1 fruit fly cellular context compared by ENCODE assay signal in the genomic region with DNA sequence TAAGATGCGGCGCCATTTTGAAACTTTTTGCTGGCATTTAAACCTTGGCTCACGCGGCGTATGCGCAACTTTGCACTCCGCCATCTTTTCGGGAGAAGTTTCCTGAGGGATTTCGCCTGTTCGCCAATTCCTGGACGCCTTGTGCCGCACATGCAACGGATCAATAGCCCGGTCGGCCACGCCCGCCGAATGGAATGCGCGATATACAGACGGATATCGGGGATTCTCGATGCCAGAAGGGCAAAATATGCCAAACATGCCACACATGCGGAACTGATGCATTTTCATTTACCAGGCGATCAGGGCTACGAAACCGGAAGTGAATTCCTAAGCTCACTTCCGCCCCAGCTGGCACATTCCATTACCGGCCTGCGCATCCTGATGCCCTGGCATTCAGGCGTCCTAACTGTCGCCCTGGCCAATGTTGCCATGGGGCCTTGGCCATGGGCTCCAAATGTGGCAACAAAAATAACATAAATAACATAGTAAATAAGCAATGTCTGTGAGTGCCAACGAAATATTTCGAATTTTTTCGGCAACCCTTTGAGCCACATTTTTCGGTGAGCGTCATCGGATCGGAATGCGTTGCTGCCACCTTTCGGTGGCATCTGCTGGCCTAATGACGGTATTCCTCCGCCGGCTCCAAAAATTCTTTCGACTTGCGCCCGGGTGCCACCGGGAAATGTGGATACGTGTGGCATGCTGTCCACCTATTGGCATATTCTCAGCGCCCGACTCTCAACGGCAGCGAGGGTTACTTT.
TF ChIP-seq lines count a peak whose summit lies in the region.

No protein-coding gene starts in this region.

TF ChIP-seq in whole organism, embryonic, 481 proteins besides CTCF, POLR2A, EP300 and RAD21 (continued from another document and continues in another):
- TF ChIP-seq nau (GFP tag; optimal IDR thresholded peaks at IDR 0.05; lab: Kevin White, UChicago) (no peak), hth (optimal IDR thresholded peaks at IDR 0.05; lab: Kevin White, UChicago) (no peak), kay (GFP tag; optimal IDR thresholded peaks at IDR 0.05; lab: Kevin White, UChicago) (no peak), CG13624 (GFP tag; optimal IDR thresholded peaks at IDR 0.05; lab: Kevin White, UChicago) (no peak), wdn (GFP tag; IDR thresholded peaks at IDR 0.05; lab: Robert Waterston, UW) (no peak), pfk (GFP tag; optimal IDR thresholded peaks at IDR 0.05; lab: Kevin White, UChicago) (peak; percentile 26), al (GFP tag; IDR thresholded peaks at IDR 0.05; lab: Robert Waterston, UW) (no peak), Vsx1 (GFP tag; optimal IDR thresholded peaks at IDR 0.05; lab: Kevin White, UChicago) (no peak), ssp (GFP tag; IDR thresholded peaks at IDR 0.05; lab: Robert Waterston, UW) (no peak), sd (tag; optimal IDR thresholded peaks at IDR 0.05; lab: Kevin White, UChicago) (peak; percentile 100), CG10274 (GFP tag; optimal IDR thresholded peaks at IDR 0.05; lab: Kevin White, UChicago) (no peak), CG8281 (tag; optimal IDR thresholded peaks at IDR 0.05; lab: Kevin White, UChicago) (no peak), CG8388 (GFP tag; optimal IDR thresholded peaks at IDR 0.05; lab: Kevin White, UChicago) (no peak), CG13424 (tag; optimal IDR thresholded peaks at IDR 0.05; lab: Kevin White, UChicago) (no peak), CG2120 (GFP tag; optimal IDR thresholded peaks at IDR 0.05; lab: Kevin White, UChicago) (no peak), fu2 (GFP tag; optimal IDR thresholded peaks at IDR 0.05; lab: Kevin White, UChicago) (no peak), Hr39 (optimal IDR thresholded peaks at IDR 0.05; lab: Kevin White, UChicago) (no peak), ro (GFP tag; IDR thresholded peaks at IDR 0.05; lab: Robert Waterston, UW) (no peak), CG1832 (GFP tag; optimal IDR thresholded peaks at IDR 0.05; lab: Kevin White, UChicago) (no peak), dimm (GFP tag; IDR thresholded peaks at IDR 0.05; lab: Robert Waterston, UW) (no peak), Hey (tag; optimal IDR thresholded peaks at IDR 0.05; lab: Kevin White, UChicago) (no peak), inv (GFP tag; IDR thresholded peaks at IDR 0.05; lab: Robert Waterston, UW; ENCODE audit: partially characterized antibody) (no peak), CG2712 (tag; optimal IDR thresholded peaks at IDR 0.05; lab: Kevin White, UChicago) (no peak), CG2199 (GFP tag; IDR thresholded peaks at IDR 0.05; lab: Robert Waterston, UW) (no peak), Sox102F (GFP tag; optimal IDR thresholded peaks at IDR 0.05; lab: Kevin White, UChicago) (no peak), CG15479 (GFP tag; optimal IDR thresholded peaks at IDR 0.05; lab: Kevin White, UChicago) (no peak), CG3281 (GFP tag; optimal IDR thresholded peaks at IDR 0.05; lab: Kevin White, UChicago) (peak; percentile 25), CG1529 (GFP tag; optimal IDR thresholded peaks at IDR 0.05; lab: Kevin White, UChicago) (no peak), croc (GFP tag; conservative IDR thresholded peaks at IDR 0.05; lab: Robert Waterston, UW) (no peak), az2 (GFP tag; optimal IDR thresholded peaks at IDR 0.05; lab: Kevin White, UChicago) (no peak), ind (GFP tag; optimal IDR thresholded peaks at IDR 0.05; lab: Kevin White, UChicago) (no peak), CG7839 (tag; optimal IDR thresholded peaks at IDR 0.05; lab: Kevin White, UChicago) (no peak), NC2α (GFP tag; optimal IDR thresholded peaks at IDR 0.05; lab: Kevin White, UChicago) (no peak), Elba2 (GFP tag; optimal IDR thresholded peaks at IDR 0.05; lab: Kevin White, UChicago) (no peak), jumu (GFP tag; optimal IDR thresholded peaks at IDR 0.05; lab: Kevin White, UChicago) (no peak), Dp (GFP tag; optimal IDR thresholded peaks at IDR 0.05; lab: Kevin White, UChicago) (no peak), CG1603 (tag; optimal IDR thresholded peaks at IDR 0.05; lab: Kevin White, UChicago) (no peak), Gsc (GFP tag; IDR thresholded peaks at IDR 0.05; lab: Robert Waterston, UW) (no peak), corto (GFP tag; optimal IDR thresholded peaks at IDR 0.05; lab: Kevin White, UChicago) (no peak), sc (optimal IDR thresholded peaks at IDR 0.05; lab: Kevin White, UChicago) (no peak), sc (GFP tag; optimal IDR thresholded peaks at IDR 0.05; lab: Kevin White, UChicago) (no peak), Ada2b (GFP tag; IDR thresholded peaks at IDR 0.05; lab: Robert Waterston, UW) (no peak), CG17361 (GFP tag; IDR thresholded peaks at IDR 0.05; lab: Robert Waterston, UW) (no peak), NK7.1 (GFP tag; optimal IDR thresholded peaks at IDR 0.05; lab: Kevin White, UChicago) (no peak), run (tag; optimal IDR thresholded peaks at IDR 0.05; lab: Kevin White, UChicago) (no peak), Dad (GFP tag; optimal IDR thresholded peaks at IDR 0.05; lab: Kevin White, UChicago) (no peak), CG14014 (GFP tag; IDR thresholded peaks at IDR 0.05; lab: Robert Waterston, UW) (no peak), Sry-β (GFP tag; optimal IDR thresholded peaks at IDR 0.05; lab: Kevin White, UChicago) (no peak), CG10654 (GFP tag; optimal IDR thresholded peaks at IDR 0.05; lab: Kevin White, UChicago) (no peak), Trl (optimal IDR thresholded peaks at IDR 0.05; lab: Kevin White, UChicago) (no peak), Trl (GFP tag; optimal IDR thresholded peaks at IDR 0.05; lab: Kevin White, UChicago) (no peak), CG17829 (tag; optimal IDR thresholded peaks at IDR 0.05; lab: Kevin White, UChicago) (no peak), E2f2 (GFP tag; IDR thresholded peaks at IDR 0.05; lab: Robert Waterston, UW) (no peak), CG31365 (tag; optimal IDR thresholded peaks at IDR 0.05; lab: Kevin White, UChicago) (no peak), CG6791 (GFP tag; IDR thresholded peaks at IDR 0.05; lab: Robert Waterston, UW; ENCODE audit: partially characterized antibody) (peak; percentile 27; the same call in 1 of the 3 replicates), CG34224 (GFP tag; IDR thresholded peaks at IDR 0.05; lab: Robert Waterston, UW; ENCODE audit: partially characterized antibody) (peak; percentile 43; the same call in 1 of the 3 replicates), CG3163 (GFP tag; optimal IDR thresholded peaks at IDR 0.05; lab: Kevin White, UChicago) (no peak), Abd-B (GFP tag; optimal IDR thresholded peaks at IDR 0.05; lab: Kevin White, UChicago) (no peak), cwo (GFP tag; optimal IDR thresholded peaks at IDR 0.05; lab: Kevin White, UChicago) (no peak), CG6654 (GFP tag; optimal IDR thresholded peaks at IDR 0.05; lab: Kevin White, UChicago) (no peak), Myb (GFP tag; optimal IDR thresholded peaks at IDR 0.05; lab: Kevin White, UChicago) (no peak), CG17912 (GFP tag; optimal IDR thresholded peaks at IDR 0.05; lab: Kevin White, UChicago) (peak; percentile 31), hkb (optimal IDR thresholded peaks at IDR 0.05; lab: Kevin White, UChicago) (no peak), hkb (GFP tag; IDR thresholded peaks at IDR 0.05; lab: Robert Waterston, UW) (no peak), Rx (GFP tag; IDR thresholded peaks at IDR 0.05; lab: Robert Waterston, UW) (no peak), Hmr (GFP tag; optimal IDR thresholded peaks at IDR 0.05; lab: Kevin White, UChicago) (peak; percentile 28), NFAT (GFP tag; IDR thresholded peaks at IDR 0.05; lab: Robert Waterston, UW) (no peak; the same call in 1 of the 2 replicates), Nf-YA (GFP tag; IDR thresholded peaks at IDR 0.05; lab: Robert Waterston, UW) (no peak), psq (GFP tag; optimal IDR thresholded peaks at IDR 0.05; lab: Kevin White, UChicago) (no peak), Dip3 (GFP tag; optimal IDR thresholded peaks at IDR 0.05; lab: Kevin White, UChicago) (no peak), zfh2 (GFP tag; optimal IDR thresholded peaks at IDR 0.05; lab: Kevin White, UChicago) (no peak), ab (GFP tag; optimal IDR thresholded peaks at IDR 0.05; lab: Kevin White, UChicago) (no peak), Usf (GFP tag; optimal IDR thresholded peaks at IDR 0.05; lab: Kevin White, UChicago) (no peak), bigmax (GFP tag; optimal IDR thresholded peaks at IDR 0.05; lab: Kevin White, UChicago) (no peak), CG2875 (GFP tag; optimal IDR thresholded peaks at IDR 0.05; lab: Kevin White, UChicago) (no peak), CG6683 (GFP tag; optimal IDR thresholded peaks at IDR 0.05; lab: Kevin White, UChicago) (no peak), HmgZ (tag; optimal IDR thresholded peaks at IDR 0.05; lab: Kevin White, UChicago) (no peak), tup (GFP tag; optimal IDR thresholded peaks at IDR 0.05; lab: Kevin White, UChicago) (no peak), trem (tag; optimal IDR thresholded peaks at IDR 0.05; lab: Kevin White, UChicago) (no peak), tgo (GFP tag; IDR thresholded peaks at IDR 0.05; lab: Robert Waterston, UW) (no peak), CG10462 (GFP tag; optimal IDR thresholded peaks at IDR 0.05; lab: Kevin White, UChicago) (no peak), ranshi (GFP tag; IDR thresholded peaks at IDR 0.05; lab: Robert Waterston, UW) (no peak), dpn (GFP tag; optimal IDR thresholded peaks at IDR 0.05; lab: Kevin White, UChicago) (no peak), HLH3B (GFP tag; IDR thresholded peaks at IDR 0.05; lab: Robert Waterston, UW) (no peak), nerfin-2 (GFP tag; IDR thresholded peaks at IDR 0.05; lab: Robert Waterston, UW; ENCODE audit: partially characterized antibody) (no peak), CG12769 (tag; optimal IDR thresholded peaks at IDR 0.05; lab: Kevin White, UChicago) (peak; percentile 67), Opbp (GFP tag; IDR thresholded peaks at IDR 0.05; lab: Robert Waterston, UW; ENCODE audit: partially characterized antibody) (peak; percentile 43; the same call in 2 of the 3 replicates), B-H2 (GFP tag; optimal IDR thresholded peaks at IDR 0.05; lab: Kevin White, UChicago) (peak; percentile 75), CG12219 (GFP tag; optimal IDR thresholded peaks at IDR 0.05; lab: Kevin White, UChicago) (no peak), CG3407 (GFP tag; optimal IDR thresholded peaks at IDR 0.05; lab: Kevin White, UChicago) (no peak), CG10959 (GFP tag; IDR thresholded peaks at IDR 0.05; lab: Robert Waterston, UW) (no peak), CG17568 (GFP tag; optimal IDR thresholded peaks at IDR 0.05; lab: Kevin White, UChicago) (no peak), CG14965 (GFP tag; optimal IDR thresholded peaks at IDR 0.05; lab: Kevin White, UChicago; ENCODE audit: borderline replicate concordance) (no peak), Mad (GFP tag; optimal IDR thresholded peaks at IDR 0.05; lab: Kevin White, UChicago) (no peak), nmo (GFP tag; optimal IDR thresholded peaks at IDR 0.05; lab: Kevin White, UChicago) (peak; percentile 12), dm (GFP tag; optimal IDR thresholded peaks at IDR 0.05; lab: Kevin White, UChicago) (no peak), CG4820 (GFP tag; optimal IDR thresholded peaks at IDR 0.05; lab: Kevin White, UChicago) (no peak), CG1233 (GFP tag; optimal IDR thresholded peaks at IDR 0.05; lab: Kevin White, UChicago) (no peak), gcm2 (GFP tag; optimal IDR thresholded peaks at IDR 0.05; lab: Kevin White, UChicago) (no peak), CG18011 (GFP tag; optimal IDR thresholded peaks at IDR 0.05; lab: Kevin White, UChicago) (no peak), Hand (GFP tag; optimal IDR thresholded peaks at IDR 0.05; lab: Kevin White, UChicago) (peak; percentile 45), pros (GFP tag; optimal IDR thresholded peaks at IDR 0.05; lab: Kevin White, UChicago) (no peak), Atf3 (GFP tag; optimal IDR thresholded peaks at IDR 0.05; lab: Kevin White, UChicago) (peak; percentile 17), zen (tag; optimal IDR thresholded peaks at IDR 0.05; lab: Kevin White, UChicago) (no peak), esg (GFP tag; conservative IDR thresholded peaks at IDR 0.05; lab: Robert Waterston, UW) (no peak), D19B (GFP tag; optimal IDR thresholded peaks at IDR 0.05; lab: Kevin White, UChicago) (no peak), CG43689 (GFP tag; IDR thresholded peaks at IDR 0.05; lab: Robert Waterston, UW) (no peak), Xbp1 (GFP tag; optimal IDR thresholded peaks at IDR 0.05; lab: Kevin White, UChicago) (no peak), CG18619 (GFP tag; optimal IDR thresholded peaks at IDR 0.05; lab: Kevin White, UChicago) (no peak), fru (optimal IDR thresholded peaks at IDR 0.05; lab: Kevin White, UChicago) (no peak), CG10366 (GFP tag; IDR thresholded peaks at IDR 0.05; lab: Robert Waterston, UW) (no peak), CG17612 (GFP tag; IDR thresholded peaks at IDR 0.05; lab: Robert Waterston, UW) (no peak), gce (GFP tag; IDR thresholded peaks at IDR 0.05; lab: Robert Waterston, UW) (no peak), CG3838 (GFP tag; optimal IDR thresholded peaks at IDR 0.05; lab: Kevin White, UChicago) (no peak), abd-A (tag; optimal IDR thresholded peaks at IDR 0.05; lab: Kevin White, UChicago) (peak; percentile 64), cg (GFP tag; optimal IDR thresholded peaks at IDR 0.05; lab: Kevin White, UChicago) (no peak), Med (GFP tag; lab: Kevin White, UChicago) (no peak), ase (GFP tag; IDR thresholded peaks at IDR 0.05; lab: Robert Waterston, UW) (no peak), zf30C (GFP tag; optimal IDR thresholded peaks at IDR 0.05; lab: Kevin White, UChicago) (no peak), CG31224 (GFP tag; IDR thresholded peaks at IDR 0.05; lab: Robert Waterston, UW) (peak; percentile 95), CG4617 (GFP tag; optimal IDR thresholded peaks at IDR 0.05; lab: Kevin White, UChicago; ENCODE audit: borderline replicate concordance) (no peak), CG4282 (GFP tag; optimal IDR thresholded peaks at IDR 0.05; lab: Kevin White, UChicago) (no peak), Hr51 (GFP tag; optimal IDR thresholded peaks at IDR 0.05; lab: Kevin White, UChicago) (no peak), Hr78 (GFP tag; optimal IDR thresholded peaks at IDR 0.05; lab: Kevin White, UChicago) (no peak), Gug (GFP tag; IDR thresholded peaks at IDR 0.05; lab: Robert Waterston, UW) (no peak), Chrac-16 (GFP tag; optimal IDR thresholded peaks at IDR 0.05; lab: Kevin White, UChicago) (no peak), CG10267 (tag; optimal IDR thresholded peaks at IDR 0.05; lab: Kevin White, UChicago) (no peak), CG14860 (GFP tag; IDR thresholded peaks at IDR 0.05; lab: Robert Waterston, UW; ENCODE audit: partially characterized antibody) (no peak), chinmo (GFP tag; IDR thresholded peaks at IDR 0.05; lab: Robert Waterston, UW; ENCODE audit: partially characterized antibody) (0 out of 4 replicates have a peak, but pooled peaks have one; percentile 31)
